Fruit fly (Drosophila melanogaster): ENCODE results near the gene GluRIIC.
A peak's percentile ranks its signal among the peaks of the same experiment; 100 is the strongest.

GluRIIC gene

DNA sequence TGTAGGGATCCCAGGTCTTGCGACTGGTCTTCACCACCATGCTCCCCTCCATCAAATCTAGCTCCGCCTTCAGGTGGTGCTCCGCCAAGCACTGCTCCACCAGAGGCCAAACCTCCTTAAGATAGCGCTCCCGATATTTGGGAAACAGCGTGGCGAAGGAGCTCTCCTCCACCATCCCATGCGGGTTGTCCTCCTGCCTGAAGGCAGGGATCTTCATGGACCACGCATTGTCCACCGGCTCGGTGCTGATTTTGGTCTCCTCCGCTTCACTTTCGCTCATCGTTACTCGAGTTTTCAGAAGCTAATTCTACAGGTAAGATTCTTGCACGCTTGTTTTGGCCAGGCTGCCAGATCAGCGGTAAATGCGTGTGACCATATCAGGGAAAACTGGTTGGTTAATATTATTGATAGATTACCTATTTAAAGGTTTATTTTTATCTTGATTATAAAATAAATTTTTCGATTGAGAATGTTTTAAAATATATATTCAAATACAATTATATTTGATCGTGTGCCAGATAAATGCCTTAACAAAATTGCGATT lies 44.3 kb upstream of the GluRIIC start, which contains the start of gene dbe (continued):
- TF ChIP-seq CG15514 (GFP tag; optimal IDR thresholded peaks at IDR 0.05) (peak; percentile 6), CG7372 (GFP tag; IDR thresholded peaks at IDR 0.05) (no peak), fd64A (GFP tag; optimal IDR thresholded peaks at IDR 0.05) (no peak), CG14710 (tag; optimal IDR thresholded peaks at IDR 0.05) (no peak), mam (GFP tag; optimal IDR thresholded peaks at IDR 0.05) (peak; percentile 13), CG14014 (GFP tag; IDR thresholded peaks at IDR 0.05) (peak; percentile 33; the same call in 1 of the 2 replicates), CG12942 (GFP tag; optimal IDR thresholded peaks at IDR 0.05) (no peak), CG7357 (GFP tag; IDR thresholded peaks at IDR 0.05) (no peak), Adf1 (GFP tag; IDR thresholded peaks at IDR 0.05) (no peak), CG4854 (GFP tag; optimal IDR thresholded peaks at IDR 0.05) (no peak), CG6791 (GFP tag; IDR thresholded peaks at IDR 0.05; ENCODE audit: partially characterized antibody) (peak; percentile 53; the same call in 1 of the 3 replicates), ind (GFP tag; optimal IDR thresholded peaks at IDR 0.05) (peak; percentile 36), tgo (GFP tag; IDR thresholded peaks at IDR 0.05) (no peak), Opbp (GFP tag; IDR thresholded peaks at IDR 0.05; ENCODE audit: partially characterized antibody) (peak; percentile 42; the same call in 1 of the 3 replicates), unc-4 (GFP tag; IDR thresholded peaks at IDR 0.05; ENCODE audit: partially characterized antibody) (no peak), slbo (GFP tag; IDR thresholded peaks at IDR 0.05) (peak; percentile 66), ssp (GFP tag; IDR thresholded peaks at IDR 0.05) (no peak), CG17912 (GFP tag; optimal IDR thresholded peaks at IDR 0.05) (no peak), CG18011 (GFP tag; optimal IDR thresholded peaks at IDR 0.05) (no peak), CG13287 (GFP tag; IDR thresholded peaks at IDR 0.05; ENCODE audit: partially characterized antibody) (no peak), CG1832 (GFP tag; optimal IDR thresholded peaks at IDR 0.05) (no peak), dpn (GFP tag; optimal IDR thresholded peaks at IDR 0.05) (peak in 1 of 2 experiments; percentile 31), CG30020 (tag; optimal IDR thresholded peaks at IDR 0.05) (no peak), Rfx (GFP tag; IDR thresholded peaks at IDR 0.05) (peak; percentile 45), CoRest (tag; optimal IDR thresholded peaks at IDR 0.05) (peak; percentile 0), tll (GFP tag; optimal IDR thresholded peaks at IDR 0.05) (no peak), Optix (GFP tag; IDR thresholded peaks at IDR 0.05) (no peak), HLHmδ (GFP tag; optimal IDR thresholded peaks at IDR 0.05) (no peak), Mad (GFP tag; optimal IDR thresholded peaks at IDR 0.05) (peak; percentile 3), CG10209 (GFP tag; optimal IDR thresholded peaks at IDR 0.05) (no peak), CG10959 (GFP tag; IDR thresholded peaks at IDR 0.05) (no peak), ash1 (GFP tag; optimal IDR thresholded peaks at IDR 0.05) (no peak), CG6765 (GFP tag; optimal IDR thresholded peaks at IDR 0.05) (no peak), CrebB (tag; optimal IDR thresholded peaks at IDR 0.05) (no peak), Camta (GFP tag; optimal IDR thresholded peaks at IDR 0.05) (no peak), CG31388 (GFP tag; optimal IDR thresholded peaks at IDR 0.05) (no peak), tap (tag; optimal IDR thresholded peaks at IDR 0.05) (peak; percentile 13), CG4730 (GFP tag; IDR thresholded peaks at IDR 0.05) (no peak), CG17361 (GFP tag; IDR thresholded peaks at IDR 0.05) (no peak), HHEX (GFP tag; optimal IDR thresholded peaks at IDR 0.05) (no peak), Sry-δ (GFP tag; optimal IDR thresholded peaks at IDR 0.05) (no peak), CG16779 (GFP tag; IDR thresholded peaks at IDR 0.05) (no peak), CG3065 (GFP tag; optimal IDR thresholded peaks at IDR 0.05) (no peak), CG12391 (tag; optimal IDR thresholded peaks at IDR 0.05) (peak; percentile 41), br (optimal IDR thresholded peaks at IDR 0.05) (no peak), NC2β (GFP tag; optimal IDR thresholded peaks at IDR 0.05) (no peak), CG12744 (GFP tag; optimal IDR thresholded peaks at IDR 0.05) (no peak), CG16815 (GFP tag; optimal IDR thresholded peaks at IDR 0.05) (no peak), CG30403 (GFP tag; optimal IDR thresholded peaks at IDR 0.05) (peak; percentile 22), dmrt11E (tag; optimal IDR thresholded peaks at IDR 0.05) (no peak), ERR (GFP tag; optimal IDR thresholded peaks at IDR 0.05) (no peak)
